Fruit fly (Drosophila melanogaster): ENCODE data around the gene Nmdmc.

- TF ChIP-seq Myc (optimal IDR thresholded peaks at IDR 0.05) = no peak
- TF ChIP-seq dsf (GFP tag; optimal IDR thresholded peaks at IDR 0.05; ENCODE audit: borderline replicate concordance) = no peak
- peak; percentile 11 for TF ChIP-seq OdsH (GFP tag; optimal IDR thresholded peaks at IDR 0.05)
- peak; percentile 30 for TF ChIP-seq psq (GFP tag; optimal IDR thresholded peaks at IDR 0.05)
- no peak for TF ChIP-seq Hr83 (GFP tag; optimal IDR thresholded peaks at IDR 0.05; ENCODE audit: poor library complexity, severe bottlenecking)
- TF ChIP-seq Abd-B (GFP tag; optimal IDR thresholded peaks at IDR 0.05) = no peak
- no peak for TF ChIP-seq Dif (GFP tag; optimal IDR thresholded peaks at IDR 0.05; ENCODE audit: partially characterized antibody)
- no peak for TF ChIP-seq CrebA (GFP tag; optimal IDR thresholded peaks at IDR 0.05; ENCODE audit: borderline replicate concordance)
- TF ChIP-seq lola (GFP tag; optimal IDR thresholded peaks at IDR 0.05) = no peak
- TF ChIP-seq Dfd (GFP tag; optimal IDR thresholded peaks at IDR 0.05) = no peak
- no peak for TF ChIP-seq br (GFP tag; optimal IDR thresholded peaks at IDR 0.05)
- no peak for TF ChIP-seq N (GFP tag; optimal IDR thresholded peaks at IDR 0.05)
- no peak for TF ChIP-seq usp (GFP tag; optimal IDR thresholded peaks at IDR 0.05)
These were observed 15.1 kb downstream of the Nmdmc start for dm6 chr3R:9035252-9035651.

Measured in whole organism, wandering third instar larva.